Worm (Caenorhabditis elegans) whole organism, L4 larva: Measurements from ENCODE around the gene F26A1.19.
A peak's percentile ranks its signal among the peaks of the same experiment; 100 is the strongest.

ENCODE experiments used
- F37D6.2 ChIP-seq: sonication (generic microtip); optimal IDR thresholded peaks from 2 replicates; lab custom pipeline; 2016; ENCODE audit warnings: mild to moderate bottlenecking, missing genetic modification characterization, missing compliant biosample characterization
- F49E8.2 ChIP-seq: sonication (generic microtip); optimal IDR thresholded peaks from 2 replicates; lab custom pipeline; 2016; ENCODE audit warnings: missing compliant biosample characterization, mild to moderate bottlenecking, missing genetic modification characterization, borderline replicate concordance
- Y48G9A.11 ChIP-seq: fragments of 200-800 bp; sonication (Bioruptor generic); IDR thresholded peaks from 2 replicates; pipeline ENCODE4 v1.3.6; 2022; ENCODE audit warnings: missing genetic modification reagents, missing genetic modification characterization, missing compliant biosample characterization
- ZK546.5 ChIP-seq, 2 experiments: sonication (generic microtip); optimal IDR thresholded peaks; 2 replicates each; lab custom pipeline; 2017; ENCODE audit warnings: missing biosample characterization in 2 of 2, missing genetic modification characterization in 2 of 2
- aha-1 ChIP-seq: fragments of 150-350 bp; peaks from one replicate; lab custom pipeline; 2014; ENCODE audit warnings: missing biosample characterization, missing genetic modification characterization
- aly-2 ChIP-seq: sonication (generic microtip); optimal IDR thresholded peaks from 2 replicates; lab custom pipeline; 2018; ENCODE audit warnings: missing biosample characterization, missing genetic modification characterization
- ctbp-1 ChIP-seq: fragments of 200-800 bp; sonication (Bioruptor generic); IDR thresholded peaks from 2 replicates; pipeline ENCODE4 v1.3.6; 2022; ENCODE audit warnings: missing genetic modification reagents, missing genetic modification characterization, missing compliant biosample characterization
- daf-16 ChIP-seq, 3 experiments: sonication (generic microtip); optimal IDR thresholded peaks; 2 replicates each; lab custom pipeline; 2016 to 2017; ENCODE audit warnings: missing genetic modification characterization in 3 of 3, missing genetic modification reagents in 3 of 3, mild to moderate bottlenecking in 2 of 3, missing compliant biosample characterization in 2 of 3, missing biosample characterization in 1 of 3, moderate library complexity in 1 of 3
- daf-19 ChIP-seq: fragments of 200-800 bp; sonication (Bioruptor generic); conservative IDR thresholded peaks from 2 replicates; pipeline ENCODE4 v1.3.6; 2022; ENCODE audit warnings: missing genetic modification characterization, missing compliant biosample characterization
- daf-8 ChIP-seq: fragments of 200-800 bp; sonication (Bioruptor generic); IDR thresholded peaks from 2 replicates; pipeline ENCODE4 v1.3.6; 2022; ENCODE audit warnings: missing genetic modification characterization, missing compliant biosample characterization
- dmd-6 ChIP-seq: fragments of 200-800 bp; sonication (Bioruptor generic); IDR thresholded peaks from 2 replicates; pipeline ENCODE4 v1.3.6; 2022; ENCODE audit warnings: missing genetic modification reagents, missing genetic modification characterization, missing compliant biosample characterization
- dmd-8 ChIP-seq: fragments of 200-800 bp; sonication (Bioruptor generic); IDR thresholded peaks from 2 replicates; pipeline ENCODE4 v1.3.6; 2022; ENCODE audit warnings: missing genetic modification characterization, missing compliant biosample characterization
- dpl-1 ChIP-seq: fragments of 150-350 bp; optimal IDR thresholded peaks from 2 replicates; lab custom pipeline; 2014; ENCODE audit warnings: missing biosample characterization, missing genetic modification reagents, missing genetic modification characterization
- dve-1 ChIP-seq: sonication (generic microtip); optimal IDR thresholded peaks from 2 replicates; lab custom pipeline; 2017; ENCODE audit warnings: antibody characterized with exemption, mild to moderate bottlenecking, missing genetic modification characterization, missing compliant biosample characterization; ENCODE audit not compliant: insufficient read depth
- fkh-10 ChIP-seq: fragments of 150-350 bp; optimal IDR thresholded peaks from 2 replicates; lab custom pipeline; 2014; ENCODE audit warnings: missing biosample characterization, missing genetic modification reagents, missing genetic modification characterization
- gei-8 ChIP-seq: fragments of 200-800 bp; sonication (Bioruptor generic); optimal IDR thresholded peaks from 2 replicates; lab custom pipeline; 2018; ENCODE audit warnings: mild to moderate bottlenecking, missing genetic modification characterization, missing compliant biosample characterization
- hlh-11 ChIP-seq: fragments of 200-800 bp; sonication (Bioruptor generic); optimal IDR thresholded peaks from 2 replicates; lab custom pipeline; 2018; ENCODE audit warnings: mild to moderate bottlenecking, missing genetic modification characterization, missing compliant biosample characterization
- hlh-30 ChIP-seq: sonication (generic microtip); optimal IDR thresholded peaks from 2 replicates; lab custom pipeline; 2017; ENCODE audit warnings: antibody characterized with exemption, mild to moderate bottlenecking, missing genetic modification characterization, missing compliant biosample characterization; ENCODE audit not compliant: insufficient read depth
- lsy-2 ChIP-seq, 2 experiments: fragments of 150-350 bp in 1 of 2; sonication (generic microtip) in 1 of 2; optimal IDR thresholded peaks; 2 replicates each; lab custom pipeline; 2014 to 2017; ENCODE audit warnings: missing biosample characterization in 2 of 2, missing genetic modification characterization in 2 of 2
- madf-5 ChIP-seq, 2 experiments: fragments of 200-800 bp; sonication (Bioruptor generic); IDR thresholded peaks; 2 replicates each; pipeline ENCODE4 v1.3.6; 2022; ENCODE audit warnings: missing compliant biosample characterization in 2 of 2, missing genetic modification characterization in 2 of 2
- mdl-1 ChIP-seq, 2 experiments: fragments of 150-350 bp in 1 of 2; sonication (generic microtip) in 1 of 2; optimal IDR thresholded peaks; 2 replicates each; lab custom pipeline; 2014 to 2017; ENCODE audit warnings: missing biosample characterization in 2 of 2, missing genetic modification characterization in 2 of 2
- mes-2 ChIP-seq: sonication (generic microtip); optimal IDR thresholded peaks from 2 replicates; lab custom pipeline; 2016; ENCODE audit warnings: missing genotype, mild to moderate bottlenecking, missing genetic modification characterization, missing compliant biosample characterization; ENCODE audit not compliant: poor library complexity, severe bottlenecking
- nhr-102 ChIP-seq: sonication (generic microtip); optimal IDR thresholded peaks from 2 replicates; lab custom pipeline; 2016; ENCODE audit warnings: mild to moderate bottlenecking, missing genetic modification characterization, moderate library complexity, missing compliant biosample characterization
- nhr-42 ChIP-seq: fragments of 200-800 bp; sonication (Bioruptor generic); IDR thresholded peaks from 2 replicates; pipeline ENCODE4 v1.3.6; 2022; ENCODE audit warnings: missing genetic modification characterization, missing compliant biosample characterization
- nhr-6 ChIP-seq: fragments of 150-350 bp; optimal IDR thresholded peaks from 2 replicates; lab custom pipeline; 2014; ENCODE audit warnings: missing biosample characterization, missing genetic modification characterization
- nhr-76 ChIP-seq: fragments of 150-350 bp; optimal IDR thresholded peaks from 2 replicates; lab custom pipeline; 2014; ENCODE audit warnings: missing biosample characterization, missing genetic modification characterization
- set-16 ChIP-seq: fragments of 200-800 bp; sonication (Bioruptor generic); IDR thresholded peaks from 2 replicates; pipeline ENCODE4 v1.3.6; 2022; ENCODE audit warnings: missing genetic modification reagents, missing genetic modification characterization, missing compliant biosample characterization
- snpc-1.2 ChIP-seq: fragments of 200-800 bp; sonication (Bioruptor generic); IDR thresholded peaks from 2 replicates; pipeline ENCODE4 v1.3.6; 2022; ENCODE audit warnings: missing genetic modification reagents, missing genetic modification characterization, missing compliant biosample characterization
- unc-130 ChIP-seq: sonication (generic microtip); optimal IDR thresholded peaks from 2 replicates; lab custom pipeline; 2016; ENCODE audit warnings: missing genetic modification reagents, missing genetic modification characterization, missing compliant biosample characterization
- unc-62 ChIP-seq, 3 experiments: fragments of 150-350 bp in 1 of 3; sonication (generic microtip); optimal IDR thresholded peaks in 2 of 3; peaks in 1 of 3; 1 replicate in 1 of 3; 2 replicates in 2 of 3; lab custom pipeline; 2014 to 2017; ENCODE audit warnings: missing biosample characterization in 3 of 3, missing genetic modification characterization in 3 of 3, missing genetic modification reagents in 3 of 3, missing genotype in 1 of 3

F26A1.19 gene

DNA sequence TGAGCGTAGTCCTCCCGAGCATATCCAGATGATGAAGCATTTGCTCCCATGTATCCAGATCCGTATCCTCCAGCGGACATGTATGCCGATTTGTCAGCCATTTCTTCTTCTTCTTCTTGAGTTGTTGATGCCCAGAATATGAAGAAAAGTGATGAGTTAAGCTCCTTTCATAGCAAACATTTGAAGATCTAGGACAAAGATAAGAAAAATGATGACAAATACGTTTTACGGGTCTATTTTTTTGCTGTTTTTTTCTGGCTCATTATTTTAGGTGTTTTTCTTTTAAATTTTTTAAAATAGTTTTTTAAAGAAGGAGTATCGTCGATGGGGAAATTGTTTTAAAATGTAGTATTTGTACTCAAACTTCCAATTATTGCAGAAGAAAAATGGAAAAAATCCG, 7.3 kb upstream of the F26A1.19 start, which contains the start of gene nspd-9:
Gene nspd-9, minus strand, starts transcription at position 101 of the 400 bp plus-strand sequence.
- no peak for TF ChIP-seq nhr-6

- TF ChIP-seq daf-8 (GFP tag; lab: Robert Waterston, UW) (no peak), mes-2 (no peak), unc-62 (GFP tag; optimal IDR thresholded peaks at IDR 0.05 in 1 of 2; lab: Kevin White, UChicago) (peak in 1 of 2 experiments; percentile 51), unc-62 (tag; optimal IDR thresholded peaks at IDR 0.05; lab: Kevin White, UChicago) (no peak), F49E8.2 (tag; lab: Kevin White, UChicago) (no peak), hlh-11 (no peak)
These were observed 4.6 kb downstream of the F26A1.19 start, which contains the start of gene clec-156 for ce11 chrIII:4842173-4842572. clec-156 (minus strand) TSS chrIII:4842273.

- TF ChIP-seq daf-19 (no peak), unc-62 (GFP tag; optimal IDR thresholded peaks at IDR 0.05 in 1 of 2; lab: Kevin White, UChicago) (peak in 1 of 2 experiments; percentile 63), unc-62 (tag; optimal IDR thresholded peaks at IDR 0.05; lab: Kevin White, UChicago) (no peak)
These were observed 6.8 kb downstream of the F26A1.19 start, which contains the start of the genes clec-157 and fkh-5 for ce11 chrIII:4844327-4844726. clec-157 (minus strand) TSS chrIII:4844427. fkh-5 (plus strand) TSS chrIII:4844662.

DNA sequence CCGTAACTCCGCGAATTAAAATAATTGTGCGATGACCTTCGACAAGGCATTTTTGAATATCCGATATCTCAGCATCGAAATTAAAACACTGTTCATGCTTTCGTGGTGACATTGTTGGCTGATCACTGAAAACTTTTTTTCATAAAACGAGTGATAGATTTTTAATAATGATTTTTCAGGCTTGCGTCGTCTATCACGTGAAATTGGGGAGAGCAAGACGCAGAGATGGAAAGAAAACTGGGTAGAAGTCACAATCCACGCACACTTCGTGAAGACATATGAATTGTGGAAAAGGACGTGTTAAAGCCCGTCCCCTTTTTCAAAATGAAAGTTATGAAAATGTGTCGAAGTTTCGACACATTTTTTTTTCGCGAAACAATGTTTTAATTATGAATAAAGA, 12.2 kb downstream of the F26A1.19 start, which contains the start of gene nonu-1:
Gene nonu-1, minus strand, starts transcription at position 169 of the 400 bp plus-strand sequence.
- no peak for TF ChIP-seq madf-5 (GFP tag; IDR thresholded peaks at IDR 0.05; lab: Robert Waterston, UW)
- TF ChIP-seq dmd-8 (GFP tag; lab: Robert Waterston, UW): no peak
- TF ChIP-seq nhr-6: no peak
- TF ChIP-seq hlh-30 (tag; lab: Kevin White, UChicago): peak; percentile 86
- TF ChIP-seq dmd-6 (GFP tag; lab: Robert Waterston, UW): peak; percentile 11; the same call in 1 of the 2 replicates
- no peak for TF ChIP-seq gei-8 (GFP tag; lab: Kevin White, UChicago)
- no peak for TF ChIP-seq ZK546.5 (tag; optimal IDR thresholded peaks at IDR 0.05; lab: Kevin White, UChicago)
- no peak for TF ChIP-seq mdl-1 (tag; optimal IDR thresholded peaks at IDR 0.05; lab: Kevin White, UChicago)
- peak; percentile 64 for TF ChIP-seq aha-1 (tag; lab: Kevin White, UChicago)
- no peak for TF ChIP-seq unc-62 (GFP tag; optimal IDR thresholded peaks at IDR 0.05 in 1 of 2; lab: Kevin White, UChicago)
- TF ChIP-seq unc-62 (tag; optimal IDR thresholded peaks at IDR 0.05; lab: Kevin White, UChicago): no peak
- no peak for TF ChIP-seq nhr-102 (tag; lab: Kevin White, UChicago)
- TF ChIP-seq fkh-10 (GFP tag; lab: Kevin White, UChicago): no peak

- TF ChIP-seq dpl-1 (GFP tag; lab: Kevin White, UChicago) (peak; percentile 70), ctbp-1 (no peak), Y48G9A.11 (GFP tag; lab: Robert Waterston, UW) (no peak), set-16 (GFP tag; lab: Robert Waterston, UW) (no peak), aly-2 (tag; lab: Kevin White, UChicago) (no peak), nhr-42 (GFP tag; lab: Robert Waterston, UW) (no peak), nhr-76 (tag; lab: Kevin White, UChicago) (no peak), mes-2 (peak; percentile 50), lsy-2 (tag; optimal IDR thresholded peaks at IDR 0.05; lab: Kevin White, UChicago) (peak in 1 of 2 experiments; percentile 63), F49E8.2 (tag; lab: Kevin White, UChicago) (no peak), snpc-1.2 (GFP tag; lab: Robert Waterston, UW) (no peak), dmd-8 (GFP tag; lab: Robert Waterston, UW) (no peak), F37D6.2 (tag; lab: Kevin White, UChicago) (no peak), unc-130 (no peak), daf-16 (GFP tag; optimal IDR thresholded peaks at IDR 0.05; lab: Kevin White, UChicago) (no peak), daf-16 (tag; optimal IDR thresholded peaks at IDR 0.05; lab: Kevin White, UChicago) (peak; percentile 6), dve-1 (no peak)
These were observed 12.6 kb downstream of the F26A1.19 start, which contains the start of gene F26A1.1 for ce11 chrIII:4850139-4850538. F26A1.1 (plus strand) TSS chrIII:4850507.
